Fruit fly (Drosophila melanogaster) whole organism, embryonic: ENCODE measurements around the gene Hand.
A peak's percentile ranks its signal among the peaks of the same experiment; 100 is the strongest.

Source experiments
- Ada2b ChIP-seq: fragments of 200-800 bp; sonication (Bioruptor generic); IDR thresholded peaks from 2 replicates; pipeline ENCODE4 v1.3.6; 2022; ENCODE audit warnings: missing biosample characterization, missing genetic modification characterization
- BEAF-32 ChIP-seq: fragments of 200-800 bp; sonication (Bioruptor generic); optimal IDR thresholded peaks from 3 replicates; lab custom pipeline; 2017; ENCODE audit warnings: missing biosample characterization, missing genetic modification characterization, mild to moderate bottlenecking, moderate library complexity, missing genetic modification reagents
- CG10147 ChIP-seq: fragments of 200-800 bp; sonication (Bioruptor generic); optimal IDR thresholded peaks from 2 replicates; lab custom pipeline; 2019; ENCODE audit warnings: missing biosample characterization, mild to moderate bottlenecking, missing genetic modification characterization, moderate library complexity
- CG10366 ChIP-seq: fragments of 200-800 bp; sonication (Bioruptor generic); IDR thresholded peaks from 2 replicates; pipeline ENCODE4 v1.3.6; 2022; ENCODE audit warnings: missing biosample characterization, missing genetic modification characterization
- CG11560 ChIP-seq: fragments of 200-800 bp; sonication (Bioruptor generic); IDR thresholded peaks from 3 replicates; pipeline ENCODE4 v1.3.6; 2022; ENCODE audit warnings: missing biosample characterization, missing genetic modification characterization
- CG12299 ChIP-seq: fragments of 200-800 bp; sonication (Bioruptor generic); optimal IDR thresholded peaks from 2 replicates; lab custom pipeline; 2018; ENCODE audit warnings: missing biosample characterization, mild to moderate bottlenecking, missing genetic modification characterization
- CG1529 ChIP-seq: fragments of 200-800 bp; sonication (Bioruptor generic); optimal IDR thresholded peaks from 3 replicates; lab custom pipeline; 2018; ENCODE audit warnings: missing biosample characterization, missing genetic modification characterization
- CG15479 ChIP-seq: fragments of 200-800 bp; sonication (Bioruptor generic); optimal IDR thresholded peaks from 3 replicates; lab custom pipeline; 2019; ENCODE audit warnings: missing biosample characterization, mild to moderate bottlenecking, missing genetic modification characterization, moderate library complexity
- CG17186 ChIP-seq: fragments of 200-800 bp; sonication (Bioruptor generic); optimal IDR thresholded peaks from 3 replicates; lab custom pipeline; 2017; ENCODE audit warnings: missing biosample characterization, missing genetic modification reagents, missing genetic modification characterization
- CG18011 ChIP-seq: fragments of 200-800 bp; sonication (Bioruptor generic); optimal IDR thresholded peaks from 2 replicates; lab custom pipeline; 2017; ENCODE audit warnings: missing biosample characterization, missing genetic modification characterization, mild to moderate bottlenecking, moderate library complexity, missing genotype
- CG30020 ChIP-seq: fragments of 200-800 bp; optimal IDR thresholded peaks from 2 replicates; lab custom pipeline; 2019; ENCODE audit warnings: missing biosample characterization, mild to moderate bottlenecking, missing genetic modification characterization, moderate library complexity
- CG31224 ChIP-seq: fragments of 200-800 bp; sonication (Bioruptor generic); IDR thresholded peaks from 2 replicates; pipeline ENCODE4 v1.3.6; 2022; ENCODE audit warnings: missing biosample characterization, missing genetic modification characterization
- CG31365 ChIP-seq: fragments of 200-800 bp; sonication (Bioruptor generic); optimal IDR thresholded peaks from 2 replicates; lab custom pipeline; 2018; ENCODE audit warnings: missing biosample characterization, mild to moderate bottlenecking, missing genetic modification characterization
- CG34224 ChIP-seq: fragments of 200-800 bp; sonication (Bioruptor generic); IDR thresholded peaks from 3 replicates; pipeline ENCODE4 v1.3.6; 2022; ENCODE audit warnings: missing biosample characterization, missing genetic modification characterization; ENCODE audit not compliant: partially characterized antibody
- CG4730 ChIP-seq: fragments of 200-800 bp; sonication (Bioruptor generic); IDR thresholded peaks from 2 replicates; pipeline ENCODE4 v1.3.6; 2022; ENCODE audit warnings: missing biosample characterization, missing genetic modification characterization
- CG8281 ChIP-seq: fragments of 200-800 bp; sonication (Bioruptor generic); optimal IDR thresholded peaks from 2 replicates; lab custom pipeline; 2018; ENCODE audit warnings: missing biosample characterization, mild to moderate bottlenecking, missing genetic modification characterization, moderate library complexity
- CG8944 ChIP-seq: fragments of 200-800 bp; sonication (Bioruptor generic); optimal IDR thresholded peaks from 3 replicates; lab custom pipeline; 2016; ENCODE audit warnings: missing biosample characterization, missing genetic modification characterization
- Dek ChIP-seq: fragments of 200-800 bp; sonication (Bioruptor generic); optimal IDR thresholded peaks from 3 replicates; lab custom pipeline; 2019; ENCODE audit warnings: missing biosample characterization, mild to moderate bottlenecking, missing genetic modification characterization, moderate library complexity
- H15 ChIP-seq: fragments of 200-800 bp; sonication (Bioruptor generic); IDR thresholded peaks from 3 replicates; pipeline ENCODE4 v1.3.6; 2022; ENCODE audit warnings: missing biosample characterization, missing genetic modification characterization
- HmgZ ChIP-seq: fragments of 200-800 bp; sonication (Bioruptor generic); optimal IDR thresholded peaks from 2 replicates; lab custom pipeline; 2018; ENCODE audit warnings: missing biosample characterization, mild to moderate bottlenecking, missing genetic modification characterization
- MBD-R2 ChIP-seq: fragments of 200-800 bp; sonication (Bioruptor generic); IDR thresholded peaks from 2 replicates; pipeline ENCODE4 v1.3.6; 2022; ENCODE audit warnings: missing biosample characterization, missing genetic modification characterization
- NfI ChIP-seq: fragments of 200-800 bp; sonication (Bioruptor generic); optimal IDR thresholded peaks from 3 replicates; lab custom pipeline; 2018; ENCODE audit warnings: missing biosample characterization, mild to moderate bottlenecking, missing genetic modification characterization, moderate library complexity
- Pdp1 ChIP-seq, 2 experiments: fragments of 200-800 bp; sonication (Bioruptor generic); optimal IDR thresholded peaks; 3 replicates each; lab custom pipeline; 2016; ENCODE audit warnings: missing biosample characterization in 2 of 2, missing genetic modification characterization in 2 of 2, mild to moderate bottlenecking in 1 of 2, moderate library complexity in 1 of 2
- Ptx1 ChIP-seq: fragments of 200-800 bp; sonication (Bioruptor generic); IDR thresholded peaks from 2 replicates; pipeline ENCODE4 v1.3.6; 2022; ENCODE audit warnings: missing biosample characterization, missing genetic modification characterization
- Rfx ChIP-seq: fragments of 200-800 bp; sonication (Bioruptor generic); IDR thresholded peaks from 2 replicates; pipeline ENCODE4 v1.3.6; 2022; ENCODE audit warnings: missing biosample characterization, missing genetic modification characterization
- Rx ChIP-seq: fragments of 200-800 bp; sonication (Bioruptor generic); IDR thresholded peaks from 2 replicates; pipeline ENCODE4 v1.3.6; 2022; ENCODE audit warnings: missing biosample characterization, missing genetic modification characterization
- Scr ChIP-seq: fragments of 200-800 bp; sonication (Bioruptor generic); IDR thresholded peaks from 2 replicates; pipeline ENCODE4 v1.3.6; 2022; ENCODE audit warnings: missing biosample characterization, missing genetic modification characterization; ENCODE audit not compliant: partially characterized antibody
- Sox100B ChIP-seq: fragments of 200-800 bp; sonication (Bioruptor generic); optimal IDR thresholded peaks from 3 replicates; lab custom pipeline; 2018; ENCODE audit warnings: missing biosample characterization, mild to moderate bottlenecking, missing genetic modification characterization
- Ssrp ChIP-seq: fragments of 200-800 bp; sonication (Bioruptor generic); optimal IDR thresholded peaks from 2 replicates; lab custom pipeline; 2018; ENCODE audit warnings: missing biosample characterization, mild to moderate bottlenecking, missing genetic modification characterization, moderate library complexity
- Taf1 ChIP-seq: fragments of 200-800 bp; sonication (Bioruptor generic); IDR thresholded peaks from 2 replicates; pipeline ENCODE4 v1.3.6; 2022; ENCODE audit warnings: missing biosample characterization, missing genetic modification characterization
- bbx ChIP-seq: fragments of 200-800 bp; sonication (Bioruptor generic); IDR thresholded peaks from 2 replicates; pipeline ENCODE4 v1.3.6; 2022; ENCODE audit warnings: missing biosample characterization, missing genetic modification characterization; ENCODE audit not compliant: partially characterized antibody
- dmrt11E ChIP-seq: fragments of 200-800 bp; sonication (Bioruptor generic); optimal IDR thresholded peaks from 3 replicates; lab custom pipeline; 2018; ENCODE audit warnings: missing biosample characterization, mild to moderate bottlenecking, missing genetic modification characterization, moderate library complexity
- en ChIP-seq: fragments of 200-800 bp; sonication (Bioruptor generic); optimal IDR thresholded peaks from 2 replicates; lab custom pipeline; 2016; ENCODE audit warnings: missing biosample characterization, missing genetic modification characterization
- eve ChIP-seq, 2 experiments: fragments of >200 bp; optimal IDR thresholded peaks; 2 replicates each; lab custom pipeline; 2017; ENCODE audit warnings: missing biosample characterization in 2 of 2, missing genetic modification characterization in 2 of 2
- gce ChIP-seq: fragments of 200-800 bp; sonication (Bioruptor generic); IDR thresholded peaks from 3 replicates; pipeline ENCODE4 v1.3.6; 2022; ENCODE audit warnings: missing biosample characterization, missing genetic modification characterization
- gcm ChIP-seq: fragments of 200-800 bp; sonication (Bioruptor generic); optimal IDR thresholded peaks from 2 replicates; lab custom pipeline; 2019; ENCODE audit warnings: missing biosample characterization, mild to moderate bottlenecking, missing genetic modification characterization, moderate library complexity
- h ChIP-seq: fragments of >200 bp; optimal IDR thresholded peaks from 2 replicates; lab custom pipeline; 2017
- insv ChIP-seq, 2 experiments: fragments of 200-800 bp; sonication (Bioruptor generic); optimal IDR thresholded peaks; 3 replicates each; lab custom pipeline; 2016 to 2018; ENCODE audit warnings: missing biosample characterization in 2 of 2, missing genetic modification characterization in 2 of 2
- lbe ChIP-seq: fragments of 200-800 bp; sonication (Bioruptor generic); optimal IDR thresholded peaks from 2 replicates; lab custom pipeline; 2016; ENCODE audit warnings: missing biosample characterization, mild to moderate bottlenecking, missing genetic modification characterization
- mld ChIP-seq: fragments of 200-800 bp; sonication (Bioruptor generic); IDR thresholded peaks from 3 replicates; pipeline ENCODE4 v1.3.6; 2022; ENCODE audit warnings: missing biosample characterization, missing genetic modification characterization; ENCODE audit not compliant: partially characterized antibody
- otp ChIP-seq: fragments of 200-800 bp; sonication (Bioruptor generic); IDR thresholded peaks from 3 replicates; pipeline ENCODE4, ENCODE4 v1.3.6; 2022; ENCODE audit warnings: missing biosample characterization, missing genetic modification characterization
- pan ChIP-seq, 4 experiments: fragments of >200 bp in 3 of 4; fragments of 200-800 bp in 1 of 4; sonication (Bioruptor generic) in 1 of 4; optimal IDR thresholded peaks in 3 of 4; IDR thresholded peaks in 1 of 4; 2 replicates each; pipeline versions ENCODE4 v1.3.6 to Lab custom; 2017 to 2022; ENCODE audit warnings: missing biosample characterization in 2 of 4, missing genetic modification characterization in 2 of 4, mixed read lengths in 1 of 4
- pita ChIP-seq: fragments of 200-800 bp; sonication (Bioruptor generic); optimal IDR thresholded peaks from 2 replicates; lab custom pipeline; 2017; ENCODE audit warnings: missing biosample characterization, mild to moderate bottlenecking, missing genetic modification characterization
- pros ChIP-seq: fragments of 200-800 bp; sonication (Bioruptor generic); optimal IDR thresholded peaks from 3 replicates; lab custom pipeline; 2019; ENCODE audit warnings: missing biosample characterization, mild to moderate bottlenecking, missing genetic modification characterization, moderate library complexity
- psq ChIP-seq: fragments of 200-800 bp; sonication (Bioruptor generic); optimal IDR thresholded peaks from 2 replicates; lab custom pipeline; 2017; ENCODE audit warnings: missing biosample characterization, missing genetic modification characterization
- ro ChIP-seq: fragments of 200-800 bp; sonication (Bioruptor generic); IDR thresholded peaks from 2 replicates; pipeline ENCODE4 v1.3.6; 2022; ENCODE audit warnings: missing biosample characterization, missing genetic modification characterization
- sens-2 ChIP-seq: fragments of 200-800 bp; sonication (Bioruptor generic); IDR thresholded peaks from 2 replicates; pipeline ENCODE4 v1.3.6; 2022; ENCODE audit warnings: missing biosample characterization, missing genetic modification characterization
- slp2 ChIP-seq: fragments of 200-800 bp; sonication (Bioruptor generic); optimal IDR thresholded peaks from 2 replicates; lab custom pipeline; 2016; ENCODE audit warnings: missing biosample characterization, missing genetic modification characterization
- tll ChIP-seq, 2 experiments: fragments of 200-800 bp in 1 of 2; fragments of >200 bp in 1 of 2; sonication (Bioruptor generic) in 1 of 2; optimal IDR thresholded peaks; 2 replicates each; lab custom pipeline; 2017 to 2019; ENCODE audit warnings: missing biosample characterization in 2 of 2, missing genetic modification characterization in 2 of 2, mild to moderate bottlenecking in 1 of 2, moderate library complexity in 1 of 2
- yki ChIP-seq: fragments of >200 bp; optimal IDR thresholded peaks from 3 replicates; lab custom pipeline; 2018

Hand gene

dm6 chr2L:10334854-10335277, 39.7 kb upstream of the Hand start (continued):
- TF ChIP-seq CG8281 (tag; lab: Kevin White, UChicago), result peak; percentile 23
- no peak for TF ChIP-seq CG8944 (GFP tag; lab: Kevin White, UChicago)
- TF ChIP-seq Scr (GFP tag; lab: Robert Waterston, UW), result peak; percentile 69
- peak; percentile 70 for TF ChIP-seq CG12299
- peak; percentile 72 for TF ChIP-seq lbe (GFP tag; lab: Kevin White, UChicago)
- TF ChIP-seq HmgZ (tag; lab: Kevin White, UChicago), result peak; percentile 92
- peak; percentile 75 for TF ChIP-seq Rfx (GFP tag; lab: Robert Waterston, UW)
- no peak for TF ChIP-seq gce (GFP tag; lab: Robert Waterston, UW)
- TF ChIP-seq pita, result no peak
- peak; percentile 59 for TF ChIP-seq NfI (GFP tag; lab: Kevin White, UChicago)
- no peak for TF ChIP-seq h (lab: Kevin White, UChicago)
- no peak for TF ChIP-seq CG4730 (GFP tag; lab: Robert Waterston, UW)
- no peak for TF ChIP-seq CG11560 (tag; lab: Robert Waterston, UW)
- TF ChIP-seq pros (GFP tag; lab: Kevin White, UChicago), result peak; percentile 74
- peak in 1 of 2 experiments; percentile 43 for TF ChIP-seq insv (GFP tag; optimal IDR thresholded peaks at IDR 0.05; lab: Kevin White, UChicago)
- TF ChIP-seq gcm (GFP tag; lab: Kevin White, UChicago), result peak; percentile 34
- no peak for TF ChIP-seq Rx (GFP tag; lab: Robert Waterston, UW)
- TF ChIP-seq slp2 (GFP tag; lab: Kevin White, UChicago), result peak; percentile 43
- TF ChIP-seq CG18011 (GFP tag; lab: Kevin White, UChicago), result peak; percentile 34
- no peak for TF ChIP-seq en (GFP tag; lab: Kevin White, UChicago)
- no peak for TF ChIP-seq yki (lab: Kevin White, UChicago)
- peak; percentile 64 for TF ChIP-seq CG10147 (GFP tag; lab: Kevin White, UChicago)
- TF ChIP-seq CG31224 (GFP tag; lab: Robert Waterston, UW), result no peak
- peak; percentile 77 for TF ChIP-seq Sox100B (GFP tag; lab: Kevin White, UChicago)
- peak; percentile 25 for TF ChIP-seq dmrt11E
- TF ChIP-seq bbx, result peak; percentile 51
- no peak for TF ChIP-seq Ada2b (GFP tag; lab: Robert Waterston, UW)
- TF ChIP-seq CG10366 (GFP tag; lab: Robert Waterston, UW), result no peak
- peak; percentile 60 for TF ChIP-seq Dek (tag; lab: Kevin White, UChicago)
- TF ChIP-seq CG17186 (GFP tag; lab: Kevin White, UChicago), result no peak
- no peak for TF ChIP-seq sens-2 (GFP tag; lab: Robert Waterston, UW)
- no peak for TF ChIP-seq pan (optimal IDR thresholded peaks at IDR 0.05; lab: Kevin White, UChicago)
- no peak for TF ChIP-seq pan (GFP tag; optimal IDR thresholded peaks at IDR 0.05 in 1 of 2, IDR thresholded peaks at IDR 0.05 in 1 of 2)
- TF ChIP-seq mld (GFP tag; lab: Robert Waterston, UW), result no peak
- TF ChIP-seq H15 (GFP tag; lab: Robert Waterston, UW), result no peak
- no peak; the same call in 2 of the 3 replicates for TF ChIP-seq otp
- no peak for TF ChIP-seq tll (GFP tag; optimal IDR thresholded peaks at IDR 0.05; lab: Kevin White, UChicago)
- peak; percentile 96 for TF ChIP-seq CG30020 (tag; lab: Kevin White, UChicago)
- peak; percentile 73 for TF ChIP-seq CG15479 (GFP tag; lab: Kevin White, UChicago)
- TF ChIP-seq ro (GFP tag; lab: Robert Waterston, UW), result no peak
- peak; percentile 35; the same call in 1 of the 2 replicates for TF ChIP-seq Ptx1
- peak in 1 of 2 experiments; percentile 95 for TF ChIP-seq eve (GFP tag; optimal IDR thresholded peaks at IDR 0.05; lab: Kevin White, UChicago)
- no peak for TF ChIP-seq Ssrp (tag; lab: Kevin White, UChicago)
- 0 out of 2 replicates have a peak, but pooled peaks have one; percentile 24 for TF ChIP-seq Taf1 (GFP tag; lab: Robert Waterston, UW)
- no peak for TF ChIP-seq psq (GFP tag; lab: Kevin White, UChicago)
- peak; percentile 81 for TF ChIP-seq MBD-R2 (GFP tag; lab: Robert Waterston, UW)
- TF ChIP-seq CG34224 (GFP tag; lab: Robert Waterston, UW), result peak; percentile 66
- peak; percentile 62 for TF ChIP-seq CG1529 (GFP tag; lab: Kevin White, UChicago)
- no peak for TF ChIP-seq CG31365
- peak; percentile 38 to 97 for TF ChIP-seq Pdp1 (GFP tag; optimal IDR thresholded peaks at IDR 0.05; lab: Kevin White, UChicago)
- TF ChIP-seq BEAF-32 (GFP tag; lab: Kevin White, UChicago), result peak; percentile 62
